Worm (Caenorhabditis elegans): ENCODE data around the gene daf-18.

Gene daf-18

ce11 chrIV:427100-427908 lies 2.3 kb upstream of the daf-18 start (continued):
- TF ChIP-seq bed-2 (GFP tag; IDR thresholded peaks at IDR 0.05) (no peak), xnd-1 (tag; optimal IDR thresholded peaks at IDR 0.05) (no peak), bed-1 (GFP tag; IDR thresholded peaks at IDR 0.05) (no peak), snpc-1.3 (tag; optimal IDR thresholded peaks at IDR 0.05; ENCODE audit: insufficient read depth) (peak; percentile 16), cebp-2 (GFP tag; IDR thresholded peaks at IDR 0.05) (0 out of 2 replicates have a peak, but pooled peaks have one; percentile 36), dpff-1 (tag; optimal IDR thresholded peaks at IDR 0.05) (peak; percentile 61), Y53G8AR.9 (GFP tag; conservative IDR thresholded peaks at IDR 0.05) (peak; percentile 39), chd-7 (tag; optimal IDR thresholded peaks at IDR 0.05) (peak; percentile 33), ceh-58 (GFP tag; IDR thresholded peaks at IDR 0.05) (0 out of 2 replicates have a peak, but pooled peaks have one; percentile 66), B0336.3 (GFP tag; IDR thresholded peaks at IDR 0.05) (no peak), gei-17 (GFP tag; optimal IDR thresholded peaks at IDR 0.05) (no peak), zfh-2 (GFP tag; conservative IDR thresholded peaks at IDR 0.05) (no peak), K11D2.4 (GFP tag; IDR thresholded peaks at IDR 0.05) (no peak), ets-4 (GFP tag; optimal IDR thresholded peaks at IDR 0.05) (no peak), efl-1 (GFP tag; optimal IDR thresholded peaks at IDR 0.05) (no peak), pha-4 (tag; optimal IDR thresholded peaks at IDR 0.05) (no peak), D2030.7 (GFP tag; IDR thresholded peaks at IDR 0.05) (no peak), ztf-18 (tag; optimal IDR thresholded peaks at IDR 0.05) (no peak), F37B4.10 (GFP tag; IDR thresholded peaks at IDR 0.05) (0 out of 2 replicates have a peak, but pooled peaks have one; percentile 81), lin-54 (GFP tag; optimal IDR thresholded peaks at IDR 0.05) (peak; percentile 32), nfyb-1 (GFP tag; IDR thresholded peaks at IDR 0.05) (0 out of 2 replicates have a peak, but pooled peaks have one; percentile 22), hlh-12 (tag; optimal IDR thresholded peaks at IDR 0.05) (no peak), hrde-1 (tag; optimal IDR thresholded peaks at IDR 0.05; ENCODE audit: borderline replicate concordance) (peak; percentile 77), lsy-27 (tag; optimal IDR thresholded peaks at IDR 0.05; ENCODE audit: borderline replicate concordance, insufficient read depth) (no peak), egl-18 (GFP tag; IDR thresholded peaks at IDR 0.05) (no peak), F57A8.1 (GFP tag; optimal IDR thresholded peaks at IDR 0.05) (no peak), tlf-1 (GFP tag; optimal IDR thresholded peaks at IDR 0.05) (peak; percentile 50), T07F8.4 (tag; optimal IDR thresholded peaks at IDR 0.05) (no peak), T26A5.8 (tag; optimal IDR thresholded peaks at IDR 0.05) (no peak), ztf-25 (GFP tag; IDR thresholded peaks at IDR 0.05) (no peak), nhr-80 (tag; optimal IDR thresholded peaks at IDR 0.05) (no peak), unc-62 (GFP tag; optimal IDR thresholded peaks at IDR 0.05) (no peak), Y53F4B.3 (GFP tag; IDR thresholded peaks at IDR 0.05) (no peak), sea-2 (GFP tag; IDR thresholded peaks at IDR 0.05) (no peak), rpc-1 (optimal IDR thresholded peaks at IDR 0.05) (no peak), rpc-1 (tag; optimal IDR thresholded peaks at IDR 0.05) (no peak), madf-8 (GFP tag; conservative IDR thresholded peaks at IDR 0.05) (no peak), nfya-2 (GFP tag; IDR thresholded peaks at IDR 0.05) (peak; percentile 59; the same call in 1 of the 2 replicates), ekl-4 (GFP tag; IDR thresholded peaks at IDR 0.05) (peak; percentile 67; the same call in 1 of the 2 replicates), C17E4.6 (GFP tag; IDR thresholded peaks at IDR 0.05) (0 out of 2 replicates have a peak, but pooled peaks have one; percentile 43), ceh-100 (GFP tag; IDR thresholded peaks at IDR 0.05) (no peak), ztf-28 (GFP tag; IDR thresholded peaks at IDR 0.05) (no peak), F10E7.11 (tag; optimal IDR thresholded peaks at IDR 0.05) (no peak), hsf-1 (GFP tag; IDR thresholded peaks at IDR 0.05) (peak; percentile 66), hmg-20 (GFP tag; IDR thresholded peaks at IDR 0.05) (no peak), F33H1.4 (GFP tag; IDR thresholded peaks at IDR 0.05) (no peak; the same call in 1 of the 2 replicates), egl-44 (GFP tag; IDR thresholded peaks at IDR 0.05) (peak; percentile 57; the same call in 1 of the 2 replicates)
